Worm (Caenorhabditis elegans): ENCODE data around the gene gtf-2H1.

The gtf-2H1 gene

ce11 chrIV:192046-192445 lies 39.5 kb downstream of the gtf-2H1 start, which contains the start of gene Y38C1AA.12 (continued):
- TF ChIP-seq nhr-102 (tag; optimal IDR thresholded peaks at IDR 0.05): peak; percentile 57
- no peak for TF ChIP-seq gei-8 (GFP tag; optimal IDR thresholded peaks at IDR 0.05)
- TF ChIP-seq php-3 (GFP tag; IDR thresholded peaks at IDR 0.05): no peak; the same call in 1 of the 2 replicates
- no peak for TF ChIP-seq jun-1 (tag; optimal IDR thresholded peaks at IDR 0.05)
- TF ChIP-seq F44E2.7 (GFP tag; IDR thresholded peaks at IDR 0.05): no peak
- no peak for TF ChIP-seq nhr-76 (tag; optimal IDR thresholded peaks at IDR 0.05)

ce11 chrIV:189087-189486 lies 42.5 kb downstream of the gtf-2H1 start:
- TF ChIP-seq cey-2 (tag; optimal IDR thresholded peaks at IDR 0.05; ENCODE audit: borderline replicate concordance, insufficient read depth) (no peak), sdz-12 (GFP tag; optimal IDR thresholded peaks at IDR 0.05) (no peak), dmd-6 (GFP tag; IDR thresholded peaks at IDR 0.05) (peak; percentile 69), daf-12 (tag; optimal IDR thresholded peaks at IDR 0.05) (no peak)

ce11 chrIV:187336-187735 lies 44.2 kb downstream of the gtf-2H1 start:
- no peak for TF ChIP-seq F44E2.7 (GFP tag; IDR thresholded peaks at IDR 0.05)
- TF ChIP-seq dmd-6 (GFP tag; IDR thresholded peaks at IDR 0.05): peak; percentile 67; the same call in 1 of the 2 replicates
- TF ChIP-seq aha-1 (tag): peak; percentile 10
- TF ChIP-seq nhr-111 (GFP tag; optimal IDR thresholded peaks at IDR 0.05): no peak
- no peak for TF ChIP-seq spr-1 (tag; optimal IDR thresholded peaks at IDR 0.05)
- peak in 1 of 2 experiments; percentile 25 for TF ChIP-seq unc-62 (GFP tag; optimal IDR thresholded peaks at IDR 0.05 in 1 of 2)
- no peak for TF ChIP-seq unc-62 (tag; optimal IDR thresholded peaks at IDR 0.05)
- 0 out of 2 replicates have a peak, but pooled peaks have one; percentile 43 for TF ChIP-seq nhr-41 (GFP tag; IDR thresholded peaks at IDR 0.05)
- TF ChIP-seq pqm-1 (tag; optimal IDR thresholded peaks at IDR 0.05): peak; percentile 8
- no peak for TF ChIP-seq daf-16 (GFP tag; optimal IDR thresholded peaks at IDR 0.05)
- peak; percentile 23 for TF ChIP-seq daf-16 (tag; optimal IDR thresholded peaks at IDR 0.05)
- peak; percentile 52 for TF ChIP-seq php-3 (GFP tag; IDR thresholded peaks at IDR 0.05)
- TF ChIP-seq dve-1 (tag; optimal IDR thresholded peaks at IDR 0.05; ENCODE audit: insufficient read depth): peak; percentile 3
- TF ChIP-seq D1046.2 (GFP tag; IDR thresholded peaks at IDR 0.05): no peak
- TF ChIP-seq hlh-11 (tag; optimal IDR thresholded peaks at IDR 0.05): peak; percentile 57
- TF ChIP-seq daf-8 (GFP tag; IDR thresholded peaks at IDR 0.05): no peak

ce11 chrIV:186110-186509 lies 45.5 kb downstream of the gtf-2H1 start:
- TF ChIP-seq lir-3 (tag; optimal IDR thresholded peaks at IDR 0.05) (no peak), lin-1 (GFP tag; IDR thresholded peaks at IDR 0.05) (no peak), nhr-11 (tag; optimal IDR thresholded peaks at IDR 0.05) (peak; percentile 31), dmd-6 (GFP tag; IDR thresholded peaks at IDR 0.05) (no peak), duxl-1 (tag; optimal IDR thresholded peaks at IDR 0.05; ENCODE audit: poor library complexity) (no peak), ceh-28 (tag; optimal IDR thresholded peaks at IDR 0.05) (no peak), nhr-10 (tag; optimal IDR thresholded peaks at IDR 0.05) (no peak), aha-1 (tag) (peak; percentile 5), rbr-2 (tag; optimal IDR thresholded peaks at IDR 0.05) (peak; percentile 13), zip-2 (tag; optimal IDR thresholded peaks at IDR 0.05) (no peak)

DNA sequence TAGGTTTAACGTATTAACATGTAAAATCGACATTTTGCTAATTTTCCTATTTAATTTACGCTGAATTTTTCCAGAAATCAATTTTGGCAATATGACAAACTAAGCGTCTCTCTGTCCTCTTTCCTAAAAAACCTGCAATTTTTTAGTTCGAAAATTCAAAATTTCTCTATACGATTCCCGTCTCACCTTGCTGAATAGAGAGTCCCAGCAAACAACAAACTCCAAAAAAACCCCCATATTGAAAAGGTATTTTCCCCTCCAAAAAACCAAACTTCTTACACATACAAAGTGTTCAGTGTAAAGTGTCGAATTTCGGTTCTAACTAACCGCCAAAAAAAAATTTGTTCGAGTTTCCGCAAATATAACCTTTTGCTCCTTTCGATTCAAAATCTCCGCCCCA lies 47.4 kb downstream of the gtf-2H1 start, which contains the start of gene pnc-1:
pnc-1 (plus strand) TSS at position 301 of the 400 bp plus-strand sequence.
- no peak for TF ChIP-seq nhr-42 (GFP tag; IDR thresholded peaks at IDR 0.05)
- peak in 1 of 2 experiments; percentile 63 for TF ChIP-seq unc-62 (GFP tag; optimal IDR thresholded peaks at IDR 0.05 in 1 of 2)
- TF ChIP-seq unc-62 (tag; optimal IDR thresholded peaks at IDR 0.05): no peak

DNA sequence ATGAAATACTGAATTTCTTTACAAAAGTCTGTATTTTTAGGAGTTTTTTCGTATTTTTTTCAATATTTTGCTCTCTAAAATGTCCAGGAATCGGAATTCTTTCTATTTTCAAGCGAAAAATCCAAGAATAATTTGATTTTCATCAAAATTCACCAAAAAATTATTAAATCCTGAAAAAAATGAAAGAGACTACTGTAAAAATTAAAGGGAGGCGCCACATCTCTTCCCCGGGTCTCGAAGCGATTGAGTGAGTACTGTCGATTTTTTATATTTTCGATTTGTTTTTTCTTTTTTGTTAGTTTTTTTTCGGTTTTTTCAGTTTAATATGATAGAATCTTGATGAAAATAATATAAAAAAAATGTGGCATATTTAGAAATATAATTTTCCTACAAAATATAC lies 48.1 kb downstream of the gtf-2H1 start:
- TF ChIP-seq aha-1 (tag): peak; percentile 59
- TF ChIP-seq mes-2 (tag; optimal IDR thresholded peaks at IDR 0.05; ENCODE audit: poor library complexity, severe bottlenecking): no peak

Data from whole organism, L4 larva.